In the genomic region with DNA sequence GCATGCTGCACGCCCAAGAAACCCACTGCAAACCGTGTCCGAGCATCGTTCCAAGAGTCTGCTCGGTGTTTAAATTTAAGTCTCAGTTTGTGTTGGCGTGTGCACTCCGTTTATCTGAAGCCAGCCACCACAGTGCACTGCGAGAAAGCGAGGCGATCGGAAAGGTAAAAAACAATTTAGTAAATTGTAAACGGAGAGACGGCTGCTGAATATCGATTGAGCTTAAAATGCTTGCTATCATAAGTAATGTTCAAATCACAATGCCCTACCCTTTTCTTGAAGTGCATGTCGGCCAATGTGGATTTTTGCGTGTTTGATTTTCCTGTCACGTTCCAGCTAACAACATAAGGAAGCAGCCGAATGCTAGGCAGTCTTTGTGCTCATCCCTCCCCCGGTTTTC, we compare ENCODE assay signal across 2 fruit fly cellular contexts.
A peak's percentile ranks its signal among the peaks of the same experiment; 100 is the strongest.
TF ChIP-seq lines count a peak whose summit lies in the region.

No protein-coding gene starts in this region.

TF ChIP-seq in whole organism, embryonic, 481 proteins besides CTCF, POLR2A, EP300 and RAD21 (continued from another document and continues in another):
- no peak for TF ChIP-seq CG4360 (GFP tag; IDR thresholded peaks at IDR 0.05; lab: Robert Waterston, UW)
- TF ChIP-seq tin (GFP tag; optimal IDR thresholded peaks at IDR 0.05; lab: Kevin White, UChicago): peak; percentile 35
- no peak for TF ChIP-seq Asciz (GFP tag; optimal IDR thresholded peaks at IDR 0.05; lab: Kevin White, UChicago)
- no peak for TF ChIP-seq dm (GFP tag; optimal IDR thresholded peaks at IDR 0.05; lab: Kevin White, UChicago)
- TF ChIP-seq ara (GFP tag; IDR thresholded peaks at IDR 0.05; lab: Robert Waterston, UW): 0 out of 2 replicates have a peak, but pooled peaks have one; percentile 28
- TF ChIP-seq eyg (GFP tag; optimal IDR thresholded peaks at IDR 0.05; lab: Kevin White, UChicago): peak; percentile 17
- no peak for TF ChIP-seq CHES-1-like (GFP tag; optimal IDR thresholded peaks at IDR 0.05; lab: Kevin White, UChicago)
- TF ChIP-seq CG6175 (GFP tag; IDR thresholded peaks at IDR 0.05; lab: Robert Waterston, UW): no peak
- TF ChIP-seq E2f1 (GFP tag; IDR thresholded peaks at IDR 0.05; lab: Robert Waterston, UW): peak; percentile 22; the same call in 1 of the 2 replicates
- TF ChIP-seq jigr1 (GFP tag; IDR thresholded peaks at IDR 0.05; lab: Robert Waterston, UW): no peak
- TF ChIP-seq CG13287 (GFP tag; IDR thresholded peaks at IDR 0.05; lab: Robert Waterston, UW; ENCODE audit: partially characterized antibody): no peak
- TF ChIP-seq bab2 (GFP tag; optimal IDR thresholded peaks at IDR 0.05; lab: Kevin White, UChicago): peak; percentile 25
- no peak for TF ChIP-seq jing (GFP tag; optimal IDR thresholded peaks at IDR 0.05; lab: Kevin White, UChicago)
- no peak for TF ChIP-seq gcm2 (GFP tag; optimal IDR thresholded peaks at IDR 0.05; lab: Kevin White, UChicago)
- TF ChIP-seq CG3726 (GFP tag; IDR thresholded peaks at IDR 0.05; lab: Robert Waterston, UW): no peak
- peak; percentile 63; the same call in 2 of the 3 replicates for TF ChIP-seq zfh1 (GFP tag; IDR thresholded peaks at IDR 0.05; lab: Robert Waterston, UW)
- no peak for TF ChIP-seq hkb (optimal IDR thresholded peaks at IDR 0.05; lab: Kevin White, UChicago)
- TF ChIP-seq hkb (GFP tag; IDR thresholded peaks at IDR 0.05; lab: Robert Waterston, UW): peak; percentile 58
- TF ChIP-seq CG2678 (tag; optimal IDR thresholded peaks at IDR 0.05; lab: Kevin White, UChicago): peak; percentile 29
- no peak for TF ChIP-seq CG34376 (GFP tag; optimal IDR thresholded peaks at IDR 0.05; lab: Kevin White, UChicago)
- no peak for TF ChIP-seq CG3065 (GFP tag; optimal IDR thresholded peaks at IDR 0.05; lab: Kevin White, UChicago)
- peak; percentile 55 for TF ChIP-seq CG18599 (GFP tag; optimal IDR thresholded peaks at IDR 0.05; lab: Kevin White, UChicago)
- no peak for TF ChIP-seq CG3281 (GFP tag; optimal IDR thresholded peaks at IDR 0.05; lab: Kevin White, UChicago)
- 0 out of 2 replicates have a peak, but pooled peaks have one; percentile 30 for TF ChIP-seq sob (GFP tag; IDR thresholded peaks at IDR 0.05; lab: Robert Waterston, UW)
- peak; percentile 42 for TF ChIP-seq gem (tag; optimal IDR thresholded peaks at IDR 0.05; lab: Kevin White, UChicago)
- no peak for TF ChIP-seq Stat92E (GFP tag; optimal IDR thresholded peaks at IDR 0.05; lab: Kevin White, UChicago)
- TF ChIP-seq Hsf (GFP tag; optimal IDR thresholded peaks at IDR 0.05; lab: Kevin White, UChicago): peak; percentile 46
- TF ChIP-seq B-H1 (GFP tag; IDR thresholded peaks at IDR 0.05; lab: Robert Waterston, UW): 0 out of 3 replicates have a peak, but pooled peaks have one; percentile 11
- no peak for TF ChIP-seq Kr (GFP tag; optimal IDR thresholded peaks at IDR 0.05; lab: Kevin White, UChicago)
- TF ChIP-seq Lim3 (GFP tag; IDR thresholded peaks at IDR 0.05; lab: Robert Waterston, UW): no peak
- TF ChIP-seq Dip3 (GFP tag; optimal IDR thresholded peaks at IDR 0.05; lab: Kevin White, UChicago): no peak
- no peak for TF ChIP-seq her (GFP tag; optimal IDR thresholded peaks at IDR 0.05; lab: Kevin White, UChicago)
- TF ChIP-seq Sox102F (GFP tag; optimal IDR thresholded peaks at IDR 0.05; lab: Kevin White, UChicago): peak; percentile 44
- no peak for TF ChIP-seq gce (GFP tag; IDR thresholded peaks at IDR 0.05; lab: Robert Waterston, UW)
- TF ChIP-seq Atf3 (GFP tag; optimal IDR thresholded peaks at IDR 0.05; lab: Kevin White, UChicago): no peak
- no peak for TF ChIP-seq CG14710 (tag; optimal IDR thresholded peaks at IDR 0.05; lab: Kevin White, UChicago)
- TF ChIP-seq CG8290 (GFP tag; optimal IDR thresholded peaks at IDR 0.05; lab: Kevin White, UChicago): no peak
- peak in 1 of 2 experiments; percentile 52 for TF ChIP-seq CG8290 (tag; optimal IDR thresholded peaks at IDR 0.05; lab: Kevin White, UChicago)
- no peak for TF ChIP-seq ro (GFP tag; IDR thresholded peaks at IDR 0.05; lab: Robert Waterston, UW)
- no peak for TF ChIP-seq toy (GFP tag; IDR thresholded peaks at IDR 0.05; lab: Robert Waterston, UW)
- TF ChIP-seq Pdp1 (GFP tag; optimal IDR thresholded peaks at IDR 0.05; lab: Kevin White, UChicago): no peak
- no peak; the same call in 1 of the 2 replicates for TF ChIP-seq CG8765 (GFP tag; IDR thresholded peaks at IDR 0.05; lab: Robert Waterston, UW)
- TF ChIP-seq otp (GFP tag; IDR thresholded peaks at IDR 0.05; lab: Robert Waterston, UW): peak; percentile 42; the same call in 1 of the 3 replicates
- TF ChIP-seq da (GFP tag; optimal IDR thresholded peaks at IDR 0.05; lab: Kevin White, UChicago): no peak
- TF ChIP-seq NFAT (GFP tag; IDR thresholded peaks at IDR 0.05; lab: Robert Waterston, UW): no peak
- TF ChIP-seq hb (GFP tag; IDR thresholded peaks at IDR 0.05; lab: Robert Waterston, UW; ENCODE audit: partially characterized antibody): no peak
- TF ChIP-seq CG4617 (GFP tag; optimal IDR thresholded peaks at IDR 0.05; lab: Kevin White, UChicago; ENCODE audit: borderline replicate concordance): no peak
- peak; percentile 47; the same call in 1 of the 2 replicates for TF ChIP-seq CG10366 (GFP tag; IDR thresholded peaks at IDR 0.05; lab: Robert Waterston, UW)
- TF ChIP-seq unc-4 (GFP tag; IDR thresholded peaks at IDR 0.05; lab: Robert Waterston, UW; ENCODE audit: partially characterized antibody): no peak
- TF ChIP-seq lab (GFP tag; optimal IDR thresholded peaks at IDR 0.05; lab: Kevin White, UChicago): peak; percentile 50
- TF ChIP-seq lov (optimal IDR thresholded peaks at IDR 0.05; lab: Kevin White, UChicago): no peak
- TF ChIP-seq lov (GFP tag; IDR thresholded peaks at IDR 0.05; lab: Robert Waterston, UW): 0 out of 3 replicates have a peak, but pooled peaks have one; percentile 59
- no peak for TF ChIP-seq emc (GFP tag; optimal IDR thresholded peaks at IDR 0.05; lab: Kevin White, UChicago)
- TF ChIP-seq sisA (GFP tag; IDR thresholded peaks at IDR 0.05; lab: Robert Waterston, UW): peak; percentile 42
- TF ChIP-seq Hr39 (optimal IDR thresholded peaks at IDR 0.05; lab: Kevin White, UChicago): no peak
- no peak for TF ChIP-seq CG17802 (tag; optimal IDR thresholded peaks at IDR 0.05; lab: Kevin White, UChicago)
- TF ChIP-seq CG6683 (GFP tag; optimal IDR thresholded peaks at IDR 0.05; lab: Kevin White, UChicago): no peak
- no peak for TF ChIP-seq Nf-YA (GFP tag; IDR thresholded peaks at IDR 0.05; lab: Robert Waterston, UW)
- TF ChIP-seq gcm (GFP tag; optimal IDR thresholded peaks at IDR 0.05; lab: Kevin White, UChicago): no peak
- TF ChIP-seq CG32772 (GFP tag; IDR thresholded peaks at IDR 0.05; lab: Robert Waterston, UW): 0 out of 2 replicates have a peak, but pooled peaks have one; percentile 38
- no peak for TF ChIP-seq Nf-YC (tag; optimal IDR thresholded peaks at IDR 0.05; lab: Kevin White, UChicago)
- TF ChIP-seq CG10321 (GFP tag; IDR thresholded peaks at IDR 0.05; lab: Robert Waterston, UW): no peak
- no peak for TF ChIP-seq mirr (GFP tag; optimal IDR thresholded peaks at IDR 0.05; lab: Kevin White, UChicago)

TF ChIP-seq in whole organism, prepupa, 60 proteins besides CTCF, POLR2A, EP300 and RAD21 (continued from another document):
- TF ChIP-seq CG1621 (tag; optimal IDR thresholded peaks at IDR 0.05; lab: Kevin White, UChicago) (peak; percentile 36), Met (GFP tag; optimal IDR thresholded peaks at IDR 0.05; lab: Kevin White, UChicago) (peak; percentile 53), vri (GFP tag; optimal IDR thresholded peaks at IDR 0.05; lab: Kevin White, UChicago) (no peak), CG16779 (tag; optimal IDR thresholded peaks at IDR 0.05; lab: Kevin White, UChicago) (peak; percentile 35), CG8319 (GFP tag; optimal IDR thresholded peaks at IDR 0.05; lab: Kevin White, UChicago) (peak; percentile 32), Ets96B (tag; optimal IDR thresholded peaks at IDR 0.05; lab: Kevin White, UChicago) (peak; percentile 51), lz (GFP tag; optimal IDR thresholded peaks at IDR 0.05; lab: Kevin White, UChicago) (peak; percentile 61), Hr39 (GFP tag; optimal IDR thresholded peaks at IDR 0.05; lab: Kevin White, UChicago) (peak; percentile 64), Ets21C (GFP tag; optimal IDR thresholded peaks at IDR 0.05; lab: Kevin White, UChicago) (peak; percentile 5), CG15336 (GFP tag; IDR thresholded peaks at IDR 0.05; lab: Robert Waterston, UW) (peak; percentile 84), CG11762 (GFP tag; optimal IDR thresholded peaks at IDR 0.05; lab: Kevin White, UChicago; ENCODE audit: insufficient read depth) (peak; percentile 26), Sox15 (GFP tag; optimal IDR thresholded peaks at IDR 0.05; lab: Kevin White, UChicago) (peak; percentile 44), Eip93F (GFP tag; optimal IDR thresholded peaks at IDR 0.05; lab: Kevin White, UChicago) (no peak), Smox (GFP tag; optimal IDR thresholded peaks at IDR 0.05; lab: Kevin White, UChicago) (peak; percentile 49), CG32006 (GFP tag; optimal IDR thresholded peaks at IDR 0.05; lab: Kevin White, UChicago) (peak; percentile 87), CG11294 (GFP tag; IDR thresholded peaks at IDR 0.05; lab: Robert Waterston, UW) (peak; percentile 64; the same call in 1 of the 2 replicates), Eip78C (GFP tag; lab: Kevin White, UChicago) (peak; percentile 88), CG6808 (GFP tag; optimal IDR thresholded peaks at IDR 0.05; lab: Kevin White, UChicago) (no peak), Blimp-1 (GFP tag; optimal IDR thresholded peaks at IDR 0.05; lab: Kevin White, UChicago) (no peak), OdsH (GFP tag; optimal IDR thresholded peaks at IDR 0.05; lab: Kevin White, UChicago) (peak; percentile 68), eg (GFP tag; IDR thresholded peaks at IDR 0.05; lab: Robert Waterston, UW) (peak; percentile 91), spab (GFP tag; optimal IDR thresholded peaks at IDR 0.05; lab: Kevin White, UChicago) (peak; percentile 35), Lpt (GFP tag; optimal IDR thresholded peaks at IDR 0.05; lab: Kevin White, UChicago) (peak; percentile 76), dac (GFP tag; optimal IDR thresholded peaks at IDR 0.05; lab: Kevin White, UChicago) (peak; percentile 74), CG11902 (GFP tag; optimal IDR thresholded peaks at IDR 0.05; lab: Kevin White, UChicago) (peak; percentile 18), esn (GFP tag; optimal IDR thresholded peaks at IDR 0.05; lab: Kevin White, UChicago) (peak; percentile 63), Eip75B (GFP tag; optimal IDR thresholded peaks at IDR 0.05; lab: Kevin White, UChicago) (peak; percentile 55), CG6854 (GFP tag; optimal IDR thresholded peaks at IDR 0.05; lab: Kevin White, UChicago) (no peak), Hr4 (GFP tag; optimal IDR thresholded peaks at IDR 0.05; lab: Kevin White, UChicago) (peak; percentile 80), fkh (GFP tag; optimal IDR thresholded peaks at IDR 0.05; lab: Kevin White, UChicago) (no peak), CG6163 (GFP tag; IDR thresholded peaks at IDR 0.05; lab: Robert Waterston, UW) (peak; percentile 90), CG3032 (tag; optimal IDR thresholded peaks at IDR 0.05; lab: Kevin White, UChicago) (peak; percentile 29), CG10631 (GFP tag; optimal IDR thresholded peaks at IDR 0.05; lab: Kevin White, UChicago) (peak; percentile 68), CG3919 (GFP tag; optimal IDR thresholded peaks at IDR 0.05; lab: Kevin White, UChicago) (peak; percentile 82), achi (GFP tag; optimal IDR thresholded peaks at IDR 0.05; lab: Kevin White, UChicago) (peak; percentile 75), Hr38 (GFP tag; optimal IDR thresholded peaks at IDR 0.05; lab: Kevin White, UChicago) (no peak), fd85E (GFP tag; optimal IDR thresholded peaks at IDR 0.05; lab: Kevin White, UChicago) (no peak), Sox14 (GFP tag; optimal IDR thresholded peaks at IDR 0.05; lab: Kevin White, UChicago) (peak; percentile 71)
